Fruit fly (Drosophila melanogaster) whole organism, adult: ENCODE results near the gene CASK.

Experiments used
- Clk ChIP-seq: fragments of 200-800 bp; sonication (Bioruptor generic); optimal IDR thresholded peaks from 2 replicates; lab custom pipeline; 2017; ENCODE audit warnings: missing biosample characterization, missing genetic modification characterization
- cic ChIP-seq: fragments of 200-800 bp; sonication (Bioruptor generic); optimal IDR thresholded peaks from 2 replicates; lab custom pipeline; 2017; ENCODE audit warnings: missing biosample characterization, mild to moderate bottlenecking, missing genetic modification characterization, moderate library complexity
- kay ChIP-seq: fragments of 200-800 bp; sonication (Bioruptor generic); peaks from one replicate; lab custom pipeline; 2016; ENCODE audit warnings: missing biosample characterization, missing genetic modification characterization, borderline replicate concordance
- ovo ChIP-seq: fragments of 200-800 bp; sonication (Bioruptor generic); optimal IDR thresholded peaks from 2 replicates; lab custom pipeline; 2016; ENCODE audit warnings: missing biosample characterization, missing genetic modification characterization
- tj ChIP-seq: fragments of 200-800 bp; sonication (Bioruptor generic); optimal IDR thresholded peaks from 3 replicates; lab custom pipeline; 2017; ENCODE audit warnings: missing biosample characterization, mild to moderate bottlenecking, missing genetic modification characterization, moderate library complexity

dm6 chr3R:21748954-21749920, 73.2 kb downstream of the CASK start, which contains the start of gene CG31233:
- TF ChIP-seq Clk = no peak
- TF ChIP-seq cic = peak; percentile 19
- peak; percentile 33 for TF ChIP-seq kay (GFP tag; lab: Kevin White, UChicago)
- no peak for TF ChIP-seq ovo (GFP tag; lab: Kevin White, UChicago)
- no peak for TF ChIP-seq tj (GFP tag; lab: Kevin White, UChicago)
